Worm (Caenorhabditis elegans): ENCODE measurements around the gene pes-4.

pes-4 gene

ce11 chrIII:1220012-1220411 lies 10.1 kb downstream of the pes-4 start (continued):
- TF ChIP-seq ets-4 (GFP tag; optimal IDR thresholded peaks at IDR 0.05) (peak; percentile 57), C06A6.2 (GFP tag; conservative IDR thresholded peaks at IDR 0.05) (no peak)

ce11 chrIII:1218998-1219397 lies 11.1 kb downstream of the pes-4 start:
- TF ChIP-seq attf-6 (GFP tag; IDR thresholded peaks at IDR 0.05) (no peak), hmg-1.2 (GFP tag; IDR thresholded peaks at IDR 0.05) (peak; percentile 97), lin-40 (tag; optimal IDR thresholded peaks at IDR 0.05) (no peak), egrh-3 (GFP tag; IDR thresholded peaks at IDR 0.05) (peak; percentile 10; the same call in 1 of the 2 replicates), nhr-120 (GFP tag; IDR thresholded peaks at IDR 0.05) (no peak)

ce11 chrIII:1218221-1218620 lies 11.9 kb downstream of the pes-4 start:
- TF ChIP-seq athp-1 (tag; optimal IDR thresholded peaks at IDR 0.05) (no peak), sdz-38 (tag; optimal IDR thresholded peaks at IDR 0.05) (no peak), K12H6.12 (tag; optimal IDR thresholded peaks at IDR 0.05) (no peak), attf-3 (GFP tag; conservative IDR thresholded peaks at IDR 0.05) (no peak), bed-1 (GFP tag; IDR thresholded peaks at IDR 0.05) (no peak), tlf-1 (GFP tag; optimal IDR thresholded peaks at IDR 0.05) (no peak), F39B2.1 (GFP tag; IDR thresholded peaks at IDR 0.05) (no peak), pbrm-1 (GFP tag; IDR thresholded peaks at IDR 0.05) (peak; percentile 52; the same call in 1 of the 2 replicates), let-607 (tag; optimal IDR thresholded peaks at IDR 0.05) (peak in 1 of 2 experiments; percentile 57), ceh-100 (GFP tag; IDR thresholded peaks at IDR 0.05) (no peak), lin-54 (GFP tag; optimal IDR thresholded peaks at IDR 0.05) (peak; percentile 24), nfya-2 (GFP tag; IDR thresholded peaks at IDR 0.05) (no peak), ztf-3 (GFP tag; optimal IDR thresholded peaks at IDR 0.05) (no peak), D2030.7 (GFP tag; IDR thresholded peaks at IDR 0.05) (peak; percentile 51), F52B5.7 (tag; optimal IDR thresholded peaks at IDR 0.05) (no peak), gei-17 (GFP tag; optimal IDR thresholded peaks at IDR 0.05) (no peak), ZK185.1 (tag; optimal IDR thresholded peaks at IDR 0.05; ENCODE audit: poor library complexity, severe bottlenecking) (no peak), snpc-4 (GFP tag; optimal IDR thresholded peaks at IDR 0.05) (no peak), snpc-4 (tag; optimal IDR thresholded peaks at IDR 0.05) (peak in 1 of 4 experiments; percentile 25), unc-130 (GFP tag; optimal IDR thresholded peaks at IDR 0.05) (no peak), madf-6 (GFP tag; IDR thresholded peaks at IDR 0.05) (no peak), mcd-1 (GFP tag; IDR thresholded peaks at IDR 0.05) (peak; percentile 42), nhr-90 (tag; optimal IDR thresholded peaks at IDR 0.05) (peak; percentile 36), madf-3 (GFP tag; IDR thresholded peaks at IDR 0.05) (no peak), ceh-58 (GFP tag; IDR thresholded peaks at IDR 0.05) (no peak), zfh-2 (GFP tag; conservative IDR thresholded peaks at IDR 0.05) (peak; percentile 49; the same call in 1 of the 2 replicates), F10E7.11 (tag; optimal IDR thresholded peaks at IDR 0.05) (no peak), F57A8.1 (GFP tag; optimal IDR thresholded peaks at IDR 0.05) (no peak), Y56A3A.18 (GFP tag; IDR thresholded peaks at IDR 0.05) (0 out of 2 replicates have a peak, but pooled peaks have one; percentile 34), nfya-1 (tag; optimal IDR thresholded peaks at IDR 0.05; ENCODE audit: borderline replicate concordance, insufficient read depth) (no peak), madf-8 (GFP tag; conservative IDR thresholded peaks at IDR 0.05) (no peak), B0019.2 (GFP tag; conservative IDR thresholded peaks at IDR 0.05) (no peak; the same call in 1 of the 2 replicates), dpl-1 (GFP tag; optimal IDR thresholded peaks at IDR 0.05) (peak; percentile 8), nfyb-1 (GFP tag; IDR thresholded peaks at IDR 0.05) (0 out of 2 replicates have a peak, but pooled peaks have one; percentile 45), fkh-3 (tag; optimal IDR thresholded peaks at IDR 0.05) (no peak), let-526 (GFP tag; IDR thresholded peaks at IDR 0.05) (no peak), ceh-27 (GFP tag; optimal IDR thresholded peaks at IDR 0.05) (no peak), ceh-40 (GFP tag; IDR thresholded peaks at IDR 0.05) (no peak), egl-18 (GFP tag; IDR thresholded peaks at IDR 0.05) (no peak)
